Fruit fly (Drosophila melanogaster): ENCODE data around the gene Nhe3.

Gene Nhe3

dm6 chr2L:6673211-6674012 is 10.8 kb downstream of the Nhe3 start, which contains the start of gene Spn27A (continued):
- TF ChIP-seq CG30403 (GFP tag; optimal IDR thresholded peaks at IDR 0.05) (peak; percentile 66), CG3847 (GFP tag; IDR thresholded peaks at IDR 0.05) (peak; percentile 41), fu2 (GFP tag; optimal IDR thresholded peaks at IDR 0.05) (no peak), croc (GFP tag; conservative IDR thresholded peaks at IDR 0.05) (no peak), Hr51 (GFP tag; optimal IDR thresholded peaks at IDR 0.05) (peak in 1 of 2 experiments; percentile 30), CG12104 (GFP tag; optimal IDR thresholded peaks at IDR 0.05) (peak; percentile 56), Stat92E (GFP tag; optimal IDR thresholded peaks at IDR 0.05) (peak in 1 of 3 experiments; percentile 24), ato (GFP tag; IDR thresholded peaks at IDR 0.05; ENCODE audit: partially characterized antibody) (no peak), ewg (GFP tag; optimal IDR thresholded peaks at IDR 0.05) (peak; percentile 33), Dek (tag; optimal IDR thresholded peaks at IDR 0.05) (peak; percentile 43), ac (GFP tag; optimal IDR thresholded peaks at IDR 0.05) (no peak), CG5953 (GFP tag; IDR thresholded peaks at IDR 0.05) (no peak), CG13775 (GFP tag; optimal IDR thresholded peaks at IDR 0.05) (peak; percentile 56), CG7556 (GFP tag; optimal IDR thresholded peaks at IDR 0.05) (peak; percentile 68), hbn (GFP tag; IDR thresholded peaks at IDR 0.05; ENCODE audit: partially characterized antibody) (peak; percentile 26), vnd (GFP tag; IDR thresholded peaks at IDR 0.05; ENCODE audit: partially characterized antibody) (no peak), CG1603 (tag; optimal IDR thresholded peaks at IDR 0.05) (peak; percentile 68), mam (GFP tag; optimal IDR thresholded peaks at IDR 0.05) (peak; percentile 71), NfI (GFP tag; optimal IDR thresholded peaks at IDR 0.05) (peak; percentile 61), Ets97D (GFP tag; optimal IDR thresholded peaks at IDR 0.05) (peak; percentile 65), ftz-f1 (GFP tag; optimal IDR thresholded peaks at IDR 0.05) (no peak), CG1792 (GFP tag; optimal IDR thresholded peaks at IDR 0.05) (peak; percentile 47), CG7987 (GFP tag; optimal IDR thresholded peaks at IDR 0.05) (no peak), HmgZ (tag; optimal IDR thresholded peaks at IDR 0.05) (peak; percentile 55), rib (GFP tag; IDR thresholded peaks at IDR 0.05) (0 out of 2 replicates have a peak, but pooled peaks have one; percentile 17), pita (GFP tag; optimal IDR thresholded peaks at IDR 0.05) (no peak), D (optimal IDR thresholded peaks at IDR 0.05) (no peak), D (GFP tag; optimal IDR thresholded peaks at IDR 0.05) (peak; percentile 60), Deaf1 (tag; optimal IDR thresholded peaks at IDR 0.05) (no peak), Ssrp (tag; optimal IDR thresholded peaks at IDR 0.05) (peak; percentile 64), CG13296 (GFP tag; optimal IDR thresholded peaks at IDR 0.05) (peak; percentile 21), ash1 (GFP tag; optimal IDR thresholded peaks at IDR 0.05) (no peak), CG8765 (GFP tag; IDR thresholded peaks at IDR 0.05) (no peak), CG9609 (GFP tag; optimal IDR thresholded peaks at IDR 0.05) (peak; percentile 46), CTCF (GFP tag; optimal IDR thresholded peaks at IDR 0.05) (peak; percentile 31), D19A (tag; optimal IDR thresholded peaks at IDR 0.05) (no peak), fd3F (GFP tag; optimal IDR thresholded peaks at IDR 0.05) (peak; percentile 27), Ravus (GFP tag; IDR thresholded peaks at IDR 0.05) (no peak), z (GFP tag; IDR thresholded peaks at IDR 0.05) (no peak; the same call in 2 of the 3 replicates), repo (GFP tag; optimal IDR thresholded peaks at IDR 0.05) (peak; percentile 1), Xbp1 (GFP tag; optimal IDR thresholded peaks at IDR 0.05) (peak; percentile 64), CG17802 (tag; optimal IDR thresholded peaks at IDR 0.05) (no peak), abd-A (tag; optimal IDR thresholded peaks at IDR 0.05) (no peak), lola (GFP tag; optimal IDR thresholded peaks at IDR 0.05) (peak in 1 of 3 experiments; percentile 59), sima (GFP tag; optimal IDR thresholded peaks at IDR 0.05) (no peak), CG12219 (GFP tag; optimal IDR thresholded peaks at IDR 0.05) (no peak), nom (GFP tag; optimal IDR thresholded peaks at IDR 0.05) (peak; percentile 86), Doc3 (GFP tag; IDR thresholded peaks at IDR 0.05; ENCODE audit: partially characterized antibody) (no peak), CG11093 (GFP tag; IDR thresholded peaks at IDR 0.05) (no peak)
